Fruit fly (Drosophila melanogaster) whole organism, wandering third instar larva: ENCODE results near the gene CG43155.

ENCODE experiments used
- Abd-B ChIP-seq: fragments of >200 bp; optimal IDR thresholded peaks from 2 replicates; lab custom pipeline; 2017; ENCODE audit warnings: missing biosample characterization, missing genetic modification characterization
- CG9705 ChIP-seq: fragments of 200-800 bp; sonication (Bioruptor generic); optimal IDR thresholded peaks from 2 replicates; lab custom pipeline; 2018; ENCODE audit warnings: missing biosample characterization, mild to moderate bottlenecking, missing genetic modification characterization
- CrebA ChIP-seq: fragments of 200-800 bp; sonication (Bioruptor generic); optimal IDR thresholded peaks from 2 replicates; lab custom pipeline; 2016; ENCODE audit warnings: missing biosample characterization, mild to moderate bottlenecking, missing genetic modification characterization, borderline replicate concordance
- Dfd ChIP-seq: fragments of >200 bp; optimal IDR thresholded peaks from 2 replicates; lab custom pipeline; 2017; ENCODE audit warnings: missing biosample characterization, missing genetic modification characterization
- Dif ChIP-seq: fragments of 200-275, 200-300 bp; sonication (Bioruptor generic); optimal IDR thresholded peaks from 2 replicates; lab custom pipeline; 2018; ENCODE audit warnings: missing biosample characterization, missing genetic modification characterization; ENCODE audit not compliant: partially characterized antibody
- GATAd ChIP-seq: sonication (Bioruptor generic); optimal IDR thresholded peaks from 2 replicates; lab custom pipeline; 2016; ENCODE audit warnings: missing biosample characterization, missing genetic modification characterization
- HLH106 ChIP-seq: fragments of 200-800 bp; optimal IDR thresholded peaks from 3 replicates; lab custom pipeline; 2019; ENCODE audit warnings: missing biosample characterization, mild to moderate bottlenecking, missing genetic modification characterization, moderate library complexity
- Hnf4 ChIP-seq: fragments of 200-800 bp; sonication (Bioruptor generic); optimal IDR thresholded peaks from 2 replicates; lab custom pipeline; 2016; ENCODE audit warnings: missing biosample characterization, mild to moderate bottlenecking, missing genetic modification characterization
- Hr78 ChIP-seq: fragments of >200 bp; optimal IDR thresholded peaks from 2 replicates; lab custom pipeline; 2017; ENCODE audit warnings: missing biosample characterization, missing genetic modification characterization
- Hr83 ChIP-seq: fragments of 200-300 bp; sonication (Bioruptor generic); optimal IDR thresholded peaks from 2 replicates; lab custom pipeline; 2016; ENCODE audit warnings: missing biosample characterization, mild to moderate bottlenecking, missing genetic modification characterization, moderate library complexity; ENCODE audit not compliant: poor library complexity, severe bottlenecking
- Jra ChIP-seq: sonication (Bioruptor generic); optimal IDR thresholded peaks from 2 replicates; lab custom pipeline; 2016; ENCODE audit warnings: missing biosample characterization, missing genetic modification characterization
- Mio ChIP-seq: sonication (Bioruptor generic); optimal IDR thresholded peaks from 2 replicates; lab custom pipeline; 2016; ENCODE audit warnings: missing biosample characterization, missing genetic modification characterization
- N ChIP-seq: fragments of >200 bp; optimal IDR thresholded peaks from 2 replicates; lab custom pipeline; 2018; ENCODE audit warnings: missing biosample characterization, missing external identifiers, missing genetic modification characterization
- OdsH ChIP-seq: fragments of 200-800 bp; sonication (Bioruptor generic); optimal IDR thresholded peaks from 2 replicates; lab custom pipeline; 2016; ENCODE audit warnings: missing biosample characterization, mild to moderate bottlenecking, missing genetic modification characterization
- Rel ChIP-seq, 2 experiments: fragments of 200-800 bp; sonication (Bioruptor generic) in 1 of 2; optimal IDR thresholded peaks; 2 replicates in 1 of 2; 3 replicates in 1 of 2; lab custom pipeline; 2016 to 2019; ENCODE audit warnings: mild to moderate bottlenecking in 2 of 2, missing biosample characterization in 2 of 2, missing genetic modification characterization in 2 of 2, moderate library complexity in 1 of 2
- Sp1 ChIP-seq: fragments of 200-800 bp; sonication (Bioruptor generic); optimal IDR thresholded peaks from 3 replicates; lab custom pipeline; 2019; ENCODE audit warnings: missing biosample characterization, mild to moderate bottlenecking, missing genetic modification characterization, moderate library complexity
- br ChIP-seq: fragments of 200-800 bp; sonication (Bioruptor generic); optimal IDR thresholded peaks from 2 replicates; lab custom pipeline; 2016; ENCODE audit warnings: missing biosample characterization, missing genetic modification characterization
- brk ChIP-seq: fragments of 200-800 bp; sonication (Bioruptor generic); optimal IDR thresholded peaks from 2 replicates; lab custom pipeline; 2016; ENCODE audit warnings: missing biosample characterization, mild to moderate bottlenecking, missing genetic modification characterization
- dl ChIP-seq, 2 experiments: fragments of 175-275, 200-275 bp in 1 of 2; fragments of 200-275 bp in 1 of 2; sonication (Bioruptor generic); optimal IDR thresholded peaks; lab custom pipeline; 2018; ENCODE audit warnings: mild to moderate bottlenecking in 2 of 2, missing biosample characterization in 2 of 2, missing genetic modification characterization in 2 of 2, moderate library complexity in 2 of 2; ENCODE audit not compliant: partially characterized antibody in 2 of 2, insufficient read depth in 1 of 2
- dmrt93B ChIP-seq: fragments of 200-800 bp; sonication (Bioruptor generic); optimal IDR thresholded peaks from 2 replicates; lab custom pipeline; 2018; ENCODE audit warnings: missing biosample characterization, mild to moderate bottlenecking, missing genetic modification characterization
- dsf ChIP-seq: sonication (Bioruptor generic); optimal IDR thresholded peaks from 2 replicates; lab custom pipeline; 2016; ENCODE audit warnings: missing biosample characterization, missing genetic modification characterization, borderline replicate concordance
- ey ChIP-seq: fragments of 200-800 bp; sonication (Bioruptor generic); optimal IDR thresholded peaks from 2 replicates; lab custom pipeline; 2016; ENCODE audit warnings: missing biosample characterization, missing genetic modification characterization
- foxo ChIP-seq, 2 experiments: fragments of 200-800 bp; sonication (Bioruptor generic); optimal IDR thresholded peaks; 2 replicates in 1 of 2; 3 replicates in 1 of 2; lab custom pipeline; 2016 to 2017; ENCODE audit warnings: missing biosample characterization in 2 of 2, missing genetic modification characterization in 2 of 2
- fru ChIP-seq: fragments of 200-800 bp; sonication (Bioruptor generic); optimal IDR thresholded peaks from 3 replicates; lab custom pipeline; 2016; ENCODE audit warnings: missing biosample characterization, mild to moderate bottlenecking, missing genetic modification characterization
- h ChIP-seq: fragments of 200-800 bp; sonication (Bioruptor generic); optimal IDR thresholded peaks from 3 replicates; lab custom pipeline; 2016; ENCODE audit warnings: missing biosample characterization, mild to moderate bottlenecking, missing genetic modification characterization
- jim ChIP-seq: fragments of 175-275, 200-325 bp; sonication (Bioruptor generic); optimal IDR thresholded peaks from 2 replicates; lab custom pipeline; 2016; ENCODE audit warnings: missing biosample characterization, mild to moderate bottlenecking, missing genetic modification characterization
- lola ChIP-seq: fragments of >200 bp; optimal IDR thresholded peaks from 2 replicates; lab custom pipeline; 2017; ENCODE audit warnings: missing biosample characterization, missing genetic modification characterization
- rgr ChIP-seq: fragments of 200-800 bp; sonication (Bioruptor generic); optimal IDR thresholded peaks from 3 replicates; lab custom pipeline; 2016; ENCODE audit warnings: missing biosample characterization, mild to moderate bottlenecking, missing genetic modification characterization
- sage ChIP-seq: fragments of 200-800 bp; sonication (Bioruptor generic); optimal IDR thresholded peaks from 2 replicates; lab custom pipeline; 2016; ENCODE audit warnings: missing biosample characterization, mild to moderate bottlenecking, missing genetic modification characterization
- tai ChIP-seq: sonication (Bioruptor generic); optimal IDR thresholded peaks from 2 replicates; lab custom pipeline; 2016; ENCODE audit warnings: missing biosample characterization, missing genetic modification characterization
- usp ChIP-seq: fragments of >200 bp; optimal IDR thresholded peaks from 2 replicates; lab custom pipeline; 2017; ENCODE audit warnings: missing biosample characterization, missing genetic modification characterization
- woc ChIP-seq: sonication (Bioruptor generic); optimal IDR thresholded peaks from 2 replicates; lab custom pipeline; 2016; ENCODE audit warnings: missing biosample characterization, mild to moderate bottlenecking, missing genetic modification characterization

Gene CG43155

DNA sequence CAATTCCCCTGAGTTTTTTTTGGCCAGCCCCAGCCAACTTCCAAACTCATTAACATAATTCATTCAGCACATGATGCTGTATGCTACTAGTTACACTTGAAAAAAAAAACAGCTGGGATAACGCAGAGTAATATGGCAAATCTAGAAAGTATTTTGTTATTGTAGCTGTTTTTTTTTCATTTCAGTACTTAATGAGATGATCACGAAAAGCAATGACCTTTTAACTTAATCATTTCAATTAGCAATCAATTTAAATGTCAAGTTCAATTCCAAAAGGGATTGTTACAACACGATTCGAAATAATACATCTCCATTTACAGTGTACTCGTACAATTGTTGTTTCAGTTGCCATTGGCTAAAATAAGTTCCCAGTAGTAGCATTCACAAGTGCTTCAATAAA lies 9.2 kb upstream of the CG43155 start:
- no peak for TF ChIP-seq fru (GFP tag; lab: Kevin White, UChicago)
- no peak for TF ChIP-seq usp (GFP tag; lab: Kevin White, UChicago)
- TF ChIP-seq ey: no peak
- no peak for TF ChIP-seq Abd-B (GFP tag; lab: Kevin White, UChicago)
- TF ChIP-seq sage: no peak
- no peak for TF ChIP-seq CrebA (GFP tag; lab: Kevin White, UChicago)
- no peak for TF ChIP-seq jim (GFP tag; lab: Kevin White, UChicago)
- TF ChIP-seq CG9705 (GFP tag; lab: Kevin White, UChicago): no peak
- TF ChIP-seq N (GFP tag; lab: Kevin White, UChicago): no peak
- no peak for TF ChIP-seq br (GFP tag; lab: Kevin White, UChicago)
- no peak for TF ChIP-seq brk (GFP tag; lab: Kevin White, UChicago)
- TF ChIP-seq Hr83: no peak
- TF ChIP-seq rgr (GFP tag; lab: Kevin White, UChicago): no peak
- TF ChIP-seq GATAd (GFP tag; lab: Kevin White, UChicago): no peak
- TF ChIP-seq dl (GFP tag; optimal IDR thresholded peaks at IDR 0.05; lab: Kevin White, UChicago; ENCODE audit: insufficient read depth in 1 of 2, partially characterized antibody in 2 of 2): no peak
- TF ChIP-seq h (GFP tag; lab: Kevin White, UChicago): no peak
- TF ChIP-seq dmrt93B (GFP tag; lab: Kevin White, UChicago): no peak
- no peak for TF ChIP-seq Hr78 (GFP tag; lab: Kevin White, UChicago)

dm6 chrX:11451027-11451572 lies 8.5 kb upstream of the CG43155 start:
- TF ChIP-seq usp (GFP tag; lab: Kevin White, UChicago) (no peak), foxo (GFP tag; optimal IDR thresholded peaks at IDR 0.05; lab: Kevin White, UChicago) (peak in 1 of 2 experiments; percentile 47), Abd-B (GFP tag; lab: Kevin White, UChicago) (no peak), GATAd (GFP tag; lab: Kevin White, UChicago) (no peak), jim (GFP tag; lab: Kevin White, UChicago) (no peak), CG9705 (GFP tag; lab: Kevin White, UChicago) (no peak), dsf (GFP tag; lab: Kevin White, UChicago) (no peak), ey (peak; percentile 32), lola (no peak), Mio (no peak), rgr (GFP tag; lab: Kevin White, UChicago) (peak; percentile 49), Jra (GFP tag; lab: Kevin White, UChicago) (no peak), Sp1 (GFP tag; lab: Kevin White, UChicago) (no peak), CrebA (GFP tag; lab: Kevin White, UChicago) (no peak), dmrt93B (GFP tag; lab: Kevin White, UChicago) (peak; percentile 4), HLH106 (tag; lab: Kevin White, UChicago) (peak; percentile 29), fru (GFP tag; lab: Kevin White, UChicago) (peak; percentile 11), br (GFP tag; lab: Kevin White, UChicago) (peak; percentile 26), Hnf4 (GFP tag; lab: Kevin White, UChicago) (peak; percentile 61), Dfd (GFP tag; lab: Kevin White, UChicago) (no peak), h (GFP tag; lab: Kevin White, UChicago) (peak; percentile 65), Hr83 (no peak), woc (no peak), N (GFP tag; lab: Kevin White, UChicago) (no peak), Dif (GFP tag; lab: Kevin White, UChicago) (no peak), tai (GFP tag; lab: Kevin White, UChicago) (no peak), OdsH (GFP tag; lab: Kevin White, UChicago) (peak; percentile 8)

DNA sequence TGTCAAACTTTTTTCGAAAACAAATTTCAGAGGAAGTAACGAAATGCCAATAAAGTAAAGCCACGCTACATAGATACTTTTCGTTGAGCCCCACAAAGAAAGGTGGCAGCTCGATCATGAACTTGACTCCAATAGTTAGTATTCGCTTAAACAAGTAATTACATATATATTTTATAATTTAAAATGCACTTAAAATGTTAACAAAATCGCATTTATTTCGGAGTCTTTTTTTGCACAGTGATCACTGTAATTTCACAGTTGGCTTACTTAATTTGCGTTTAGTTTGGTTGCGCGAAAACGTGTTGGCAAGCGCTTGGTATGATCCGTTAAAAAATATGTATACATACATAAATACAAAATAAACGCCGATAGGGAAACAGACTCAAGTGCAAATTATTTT lies 8.0 kb upstream of the CG43155 start:
- TF ChIP-seq Hnf4 (GFP tag; lab: Kevin White, UChicago) (no peak), Mio (no peak), jim (GFP tag; lab: Kevin White, UChicago) (no peak), CrebA (GFP tag; lab: Kevin White, UChicago) (no peak), rgr (GFP tag; lab: Kevin White, UChicago) (no peak), Hr83 (no peak), N (GFP tag; lab: Kevin White, UChicago) (no peak), woc (no peak), Rel (GFP tag; optimal IDR thresholded peaks at IDR 0.05; lab: Kevin White, UChicago) (no peak), Rel (tag; optimal IDR thresholded peaks at IDR 0.05; lab: Kevin White, UChicago) (no peak)
